Worm (Caenorhabditis elegans) whole organism, L1 larva: ENCODE measurements around the gene str-231.

Source experiments
- C16A3.4 ChIP-seq: fragments of 150-350 bp; optimal IDR thresholded peaks from 2 replicates; lab custom pipeline; 2014; ENCODE audit warnings: missing biosample characterization, missing genetic modification characterization
- ama-1 ChIP-seq: fragments of 150-350 bp; optimal IDR thresholded peaks from 2 replicates; lab custom pipeline; 2014
- blmp-1 ChIP-seq: fragments of 150-350 bp; optimal IDR thresholded peaks from 2 replicates; lab custom pipeline; 2014; ENCODE audit warnings: missing biosample characterization, missing genetic modification characterization
- ceh-82 ChIP-seq, 3 experiments: fragments of 150-350 bp in 1 of 3; sonication (generic microtip) in 2 of 3; optimal IDR thresholded peaks; 2 replicates each; lab custom pipeline; 2014 to 2017; ENCODE audit warnings: missing biosample characterization in 3 of 3, missing genetic modification characterization in 3 of 3
- fos-1 ChIP-seq: fragments of 150-350 bp; optimal IDR thresholded peaks from 2 replicates; lab custom pipeline; 2014; ENCODE audit warnings: missing biosample characterization, missing genetic modification characterization
- hlh-17 ChIP-seq: fragments of 200-800 bp; sonication (Bioruptor generic); optimal IDR thresholded peaks from 2 replicates; lab custom pipeline; 2018; ENCODE audit warnings: missing genetic modification characterization, mild to moderate bottlenecking, missing compliant biosample characterization, moderate library complexity, borderline replicate concordance
- jun-1 ChIP-seq: fragments of 150-350 bp; optimal IDR thresholded peaks from 2 replicates; lab custom pipeline; 2014; ENCODE audit warnings: missing biosample characterization, missing genetic modification reagents, missing genetic modification characterization
- lsy-2 ChIP-seq, 2 experiments: fragments of 150-350 bp; optimal IDR thresholded peaks; 2 replicates each; lab custom pipeline; 2014; ENCODE audit warnings: missing biosample characterization in 2 of 2, missing genetic modification characterization in 2 of 2
- nhr-11 ChIP-seq: fragments of 150-350 bp; optimal IDR thresholded peaks from 2 replicates; lab custom pipeline; 2014; ENCODE audit warnings: missing biosample characterization, missing genetic modification characterization
- nhr-77 ChIP-seq: fragments of 150-350 bp; optimal IDR thresholded peaks from 2 replicates; lab custom pipeline; 2014; ENCODE audit warnings: missing biosample characterization, missing genetic modification characterization
- nhr-90 ChIP-seq: sonication (generic microtip); optimal IDR thresholded peaks from 2 replicates; lab custom pipeline; 2016; ENCODE audit warnings: mild to moderate bottlenecking, missing genetic modification characterization, missing compliant biosample characterization; ENCODE audit not compliant: poor library complexity
- tbx-2 ChIP-seq: sonication (generic microtip); optimal IDR thresholded peaks from 2 replicates; lab custom pipeline; 2016; ENCODE audit warnings: missing genetic modification characterization, missing compliant biosample characterization
- unc-62 ChIP-seq: fragments of 150-350 bp; optimal IDR thresholded peaks from 2 replicates; lab custom pipeline; 2014; ENCODE audit warnings: missing biosample characterization, missing genetic modification reagents, missing genetic modification characterization
- zag-1 ChIP-seq: fragments of 150-350 bp; optimal IDR thresholded peaks from 2 replicates; lab custom pipeline; 2014; ENCODE audit warnings: missing biosample characterization, missing genetic modification characterization

DNA sequence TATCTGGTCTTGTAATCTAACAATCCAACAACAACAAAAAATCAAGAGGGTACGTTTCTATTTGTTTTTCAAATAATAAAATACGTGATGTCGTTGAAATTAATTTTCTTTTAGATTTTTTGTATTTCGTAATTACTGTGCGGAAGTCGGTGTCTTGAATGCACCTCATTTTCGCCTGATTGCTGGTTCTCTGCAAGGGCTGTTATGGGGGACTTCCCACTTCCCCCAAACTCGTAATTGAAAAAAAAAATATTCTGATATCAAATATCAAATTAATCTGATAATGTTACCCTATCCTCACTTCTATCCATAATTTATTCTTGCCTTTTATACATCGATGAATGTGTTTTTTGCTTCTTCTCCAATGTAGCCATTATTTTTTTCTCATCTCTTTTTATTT is 19.3 kb downstream of the str-231 start, which contains the start of gene F36G9.15:
- TF ChIP-seq unc-62 (GFP tag; lab: Kevin White, UChicago) = no peak
- TF ChIP-seq nhr-11 (tag; lab: Kevin White, UChicago) = no peak
- no peak for TF ChIP-seq ceh-82 (tag; optimal IDR thresholded peaks at IDR 0.05; lab: Kevin White, UChicago)
- TF ChIP-seq fos-1 = no peak
- TF ChIP-seq tbx-2 (tag; lab: Kevin White, UChicago) = no peak
- no peak for TF ChIP-seq lsy-2 (tag; optimal IDR thresholded peaks at IDR 0.05; lab: Kevin White, UChicago)
- no peak for TF ChIP-seq blmp-1 (tag; lab: Kevin White, UChicago)
- no peak for TF ChIP-seq ama-1 (lab: Kevin White, UChicago)
- no peak for TF ChIP-seq nhr-90
- no peak for TF ChIP-seq jun-1 (tag; lab: Kevin White, UChicago)
- no peak for TF ChIP-seq zag-1
- TF ChIP-seq C16A3.4 (tag; lab: Kevin White, UChicago) = no peak
- no peak for TF ChIP-seq nhr-77 (tag; lab: Kevin White, UChicago)
- no peak for TF ChIP-seq hlh-17 (GFP tag; lab: Kevin White, UChicago)
